Worm (Caenorhabditis elegans): ENCODE results near the gene T26C12.1.

T26C12.1 gene

DNA sequence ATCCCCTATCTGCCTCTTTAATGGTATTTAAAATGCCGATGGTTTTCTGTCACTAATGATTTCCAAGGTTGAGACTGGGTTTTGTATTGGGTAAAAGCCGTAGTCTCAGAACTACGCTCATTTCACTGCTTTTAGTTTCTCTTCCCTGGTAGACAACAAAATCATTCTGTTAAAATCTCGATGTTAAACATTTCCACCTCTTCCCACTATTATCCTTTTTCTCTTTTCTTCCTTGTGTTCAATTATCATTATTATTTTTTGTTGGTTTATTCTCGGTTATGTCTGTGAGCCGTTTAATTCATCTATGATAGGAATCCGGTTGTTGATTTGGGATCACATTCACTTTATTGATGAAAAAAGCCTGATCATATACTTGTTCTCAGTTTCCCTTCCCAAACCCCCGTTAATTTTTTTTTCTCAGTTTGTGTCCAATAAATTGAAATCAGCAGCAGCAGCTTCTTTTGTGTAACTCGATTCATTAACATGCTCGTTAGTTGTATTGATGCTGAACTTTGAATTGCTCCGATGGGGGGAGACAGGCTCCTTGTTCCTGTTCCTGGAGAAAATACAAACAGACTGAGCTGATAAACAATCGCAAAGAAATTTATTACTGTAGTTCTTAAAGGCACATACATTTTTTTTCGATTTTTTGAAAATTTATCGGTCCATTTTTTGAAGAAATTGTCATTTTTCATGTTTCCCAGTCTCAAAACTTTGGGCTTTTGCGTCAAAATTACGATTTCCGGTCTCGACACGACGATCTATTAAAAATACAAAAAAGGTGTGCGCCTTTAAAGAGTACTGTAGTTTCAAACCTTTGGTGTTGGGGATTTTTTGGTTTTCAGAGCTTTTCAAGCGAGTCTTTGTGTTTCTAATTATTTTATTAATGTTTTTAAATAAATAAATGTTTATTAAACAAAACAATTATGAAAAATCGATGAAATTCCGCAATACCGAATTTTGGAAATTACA is 38.2 kb downstream of the T26C12.1 start (continued):
- TF ChIP-seq F37B4.10 (GFP tag; IDR thresholded peaks at IDR 0.05) (no peak), lsl-1 (GFP tag; optimal IDR thresholded peaks at IDR 0.05) (peak; percentile 57), madf-8 (GFP tag; conservative IDR thresholded peaks at IDR 0.05) (no peak; the same call in 1 of the 2 replicates), snpc-4 (GFP tag; optimal IDR thresholded peaks at IDR 0.05) (no peak), snpc-4 (tag; optimal IDR thresholded peaks at IDR 0.05) (peak in 2 of 4 experiments; percentile 25 to 31), B0261.1 (tag; optimal IDR thresholded peaks at IDR 0.05) (no peak), tbx-9 (tag; optimal IDR thresholded peaks at IDR 0.05; ENCODE audit: borderline replicate concordance) (peak; percentile 41), xnd-1 (tag; optimal IDR thresholded peaks at IDR 0.05) (peak; percentile 46), mxl-1 (tag; optimal IDR thresholded peaks at IDR 0.05) (peak; percentile 48), aptf-3 (GFP tag; IDR thresholded peaks at IDR 0.05) (0 out of 2 replicates have a peak, but pooled peaks have one; percentile 77), attf-5 (GFP tag; optimal IDR thresholded peaks at IDR 0.05) (peak; percentile 22), nhr-120 (GFP tag; IDR thresholded peaks at IDR 0.05) (no peak), B0019.2 (GFP tag; conservative IDR thresholded peaks at IDR 0.05) (no peak), Y53G8AR.9 (GFP tag; conservative IDR thresholded peaks at IDR 0.05) (peak; percentile 61; the same call in 1 of the 2 replicates), tbp1 (GFP tag; optimal IDR thresholded peaks at IDR 0.05) (peak; percentile 34), ceh-79 (tag; optimal IDR thresholded peaks at IDR 0.05) (peak; percentile 62), repo-1 (tag; optimal IDR thresholded peaks at IDR 0.05) (peak; percentile 37)

DNA sequence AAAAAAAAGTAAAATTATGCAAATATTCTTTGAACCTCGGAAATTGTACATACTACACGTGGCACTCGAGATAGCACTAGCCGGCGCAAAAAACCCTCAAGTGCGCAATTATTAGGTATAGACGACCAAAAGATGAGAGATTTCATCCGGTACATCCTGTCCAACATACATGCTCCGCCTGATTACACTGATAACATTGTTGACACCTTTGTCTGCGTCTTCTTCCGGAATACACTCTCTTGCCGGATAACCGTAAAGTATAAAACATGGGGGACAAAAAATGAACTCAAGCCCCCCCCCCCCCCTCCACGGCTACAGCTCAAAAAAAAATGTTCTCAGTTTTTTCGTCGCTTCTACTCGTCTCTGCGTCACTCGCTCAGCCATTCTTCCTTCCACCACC is 39.6 kb downstream of the T26C12.1 start, which contains the start of gene W08E12.6:
TSS of gene W08E12.6 (plus strand) at position 301 of the 400 bp plus-strand sequence.
- no peak for TF ChIP-seq attf-5 (GFP tag; optimal IDR thresholded peaks at IDR 0.05)
- TF ChIP-seq madf-3 (GFP tag; IDR thresholded peaks at IDR 0.05), result no peak
- no peak for TF ChIP-seq lin-35 (GFP tag; optimal IDR thresholded peaks at IDR 0.05)
- no peak for TF ChIP-seq cebp-2 (GFP tag; IDR thresholded peaks at IDR 0.05)
- no peak for TF ChIP-seq unc-62 (GFP tag; optimal IDR thresholded peaks at IDR 0.05)
- no peak for TF ChIP-seq tbx-9 (tag; optimal IDR thresholded peaks at IDR 0.05; ENCODE audit: borderline replicate concordance)
- no peak for TF ChIP-seq mes-4 (tag; optimal IDR thresholded peaks at IDR 0.05)
- TF ChIP-seq somi-1 (GFP tag; optimal IDR thresholded peaks at IDR 0.05), result no peak
- TF ChIP-seq dpl-1 (GFP tag; optimal IDR thresholded peaks at IDR 0.05), result no peak
- TF ChIP-seq hmg-20 (GFP tag; IDR thresholded peaks at IDR 0.05), result no peak
- no peak for TF ChIP-seq cebp-1 (GFP tag; IDR thresholded peaks at IDR 0.05)
- no peak for TF ChIP-seq cebp-1 (tag; optimal IDR thresholded peaks at IDR 0.05)
- no peak for TF ChIP-seq snpc-4 (GFP tag; optimal IDR thresholded peaks at IDR 0.05)
- TF ChIP-seq snpc-4 (tag; optimal IDR thresholded peaks at IDR 0.05), result no peak
- TF ChIP-seq lsy-27 (tag; optimal IDR thresholded peaks at IDR 0.05; ENCODE audit: borderline replicate concordance, insufficient read depth), result no peak

DNA sequence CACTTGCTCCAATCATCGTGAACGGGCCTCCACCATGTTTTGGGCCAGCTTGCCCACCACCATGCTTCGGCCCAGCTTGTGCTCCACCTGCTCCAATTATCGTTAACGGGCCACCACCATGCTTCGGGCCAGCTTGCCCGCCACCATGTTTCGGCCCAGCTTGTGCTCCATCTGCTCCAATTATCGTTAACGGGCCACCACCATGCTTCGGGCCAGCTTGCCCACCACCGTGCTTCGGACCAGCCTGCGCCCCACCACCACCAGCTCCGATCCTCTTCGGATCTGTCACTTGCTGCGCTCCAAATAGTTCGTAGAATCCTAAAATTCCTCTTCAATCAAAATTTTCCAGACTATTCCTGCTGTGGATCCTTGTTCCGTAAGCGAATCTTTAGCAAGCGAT is 40.5 kb downstream of the T26C12.1 start:
- TF ChIP-seq dox-1 (GFP tag; IDR thresholded peaks at IDR 0.05), result peak; percentile 23; the same call in 1 of the 2 replicates
- TF ChIP-seq mel-28 (tag; optimal IDR thresholded peaks at IDR 0.05; ENCODE audit: borderline replicate concordance), result no peak
- no peak for TF ChIP-seq madf-3 (GFP tag; IDR thresholded peaks at IDR 0.05)
- no peak for TF ChIP-seq sdz-38 (tag; optimal IDR thresholded peaks at IDR 0.05)
- 0 out of 2 replicates have a peak, but pooled peaks have one; percentile 21 for TF ChIP-seq ceh-40 (GFP tag; IDR thresholded peaks at IDR 0.05)
- TF ChIP-seq F33H1.4 (GFP tag; IDR thresholded peaks at IDR 0.05), result no peak
- TF ChIP-seq D2030.7 (GFP tag; IDR thresholded peaks at IDR 0.05), result no peak
- TF ChIP-seq T26A5.8 (tag; optimal IDR thresholded peaks at IDR 0.05), result no peak
- peak; percentile 89 for TF ChIP-seq zfh-2 (GFP tag; conservative IDR thresholded peaks at IDR 0.05)
- peak; percentile 65; the same call in 1 of the 2 replicates for TF ChIP-seq egrh-3 (GFP tag; IDR thresholded peaks at IDR 0.05)
- no peak for TF ChIP-seq lin-54 (GFP tag; optimal IDR thresholded peaks at IDR 0.05)
- 0 out of 2 replicates have a peak, but pooled peaks have one; percentile 30 for TF ChIP-seq sea-2 (GFP tag; IDR thresholded peaks at IDR 0.05)
